Fruit fly (Drosophila melanogaster) whole organism, adult: ENCODE measurements around the gene CG6294.

Experiments
- CG11617 ChIP-seq: fragments of 200-800 bp; sonication (Bioruptor generic); optimal IDR thresholded peaks from 2 replicates; lab custom pipeline; 2017; ENCODE audit warnings: mild to moderate bottlenecking, missing biosample characterization, missing genetic modification reagents, missing genetic modification characterization
- CG12768 ChIP-seq: fragments of 200-800 bp; sonication (Bioruptor generic); optimal IDR thresholded peaks from 2 replicates; lab custom pipeline; 2017; ENCODE audit warnings: missing biosample characterization, missing genetic modification characterization, mild to moderate bottlenecking, moderate library complexity, missing genetic modification reagents
- CG14711 ChIP-seq: fragments of 200-800 bp; sonication (Bioruptor generic); optimal IDR thresholded peaks from 2 replicates; lab custom pipeline; 2018; ENCODE audit warnings: missing biosample characterization, mild to moderate bottlenecking, missing genetic modification characterization, moderate library complexity
- CG1620 ChIP-seq: fragments of 200-800 bp; sonication (Bioruptor generic); optimal IDR thresholded peaks from 2 replicates; lab custom pipeline; 2016; ENCODE audit warnings: missing biosample characterization, missing genetic modification characterization
- CG7101 ChIP-seq: fragments of 200-800 bp; sonication (Bioruptor generic); optimal IDR thresholded peaks from 2 replicates; lab custom pipeline; 2018; ENCODE audit warnings: missing biosample characterization, mild to moderate bottlenecking, missing genetic modification characterization, moderate library complexity
- Clk ChIP-seq: fragments of 200-800 bp; sonication (Bioruptor generic); optimal IDR thresholded peaks from 2 replicates; lab custom pipeline; 2017; ENCODE audit warnings: missing biosample characterization, missing genetic modification characterization
- Crg-1 ChIP-seq: fragments of 200-800 bp; sonication (Bioruptor generic); optimal IDR thresholded peaks from 2 replicates; lab custom pipeline; 2016; ENCODE audit warnings: missing biosample characterization, missing genetic modification characterization
- Hr96 ChIP-seq: fragments of 200-800 bp; sonication (Bioruptor generic); optimal IDR thresholded peaks from 2 replicates; lab custom pipeline; 2016; ENCODE audit warnings: missing biosample characterization, missing genetic modification characterization
- Mnt ChIP-seq: fragments of 200-800 bp; sonication (Bioruptor generic); optimal IDR thresholded peaks from 2 replicates; lab custom pipeline; 2016; ENCODE audit warnings: missing biosample characterization, mild to moderate bottlenecking, missing genetic modification characterization
- bab1 ChIP-seq: fragments of 200-800 bp; sonication (Bioruptor generic); optimal IDR thresholded peaks from 3 replicates; lab custom pipeline; 2019; ENCODE audit warnings: missing biosample characterization, mild to moderate bottlenecking, missing genetic modification characterization, moderate library complexity
- cic ChIP-seq: fragments of 200-800 bp; sonication (Bioruptor generic); optimal IDR thresholded peaks from 2 replicates; lab custom pipeline; 2017; ENCODE audit warnings: missing biosample characterization, mild to moderate bottlenecking, missing genetic modification characterization, moderate library complexity
- pad ChIP-seq: fragments of 200-800 bp; sonication (Bioruptor generic); optimal IDR thresholded peaks from 3 replicates; lab custom pipeline; 2017; ENCODE audit warnings: missing biosample characterization, missing genetic modification characterization, mild to moderate bottlenecking, moderate library complexity, missing genetic modification reagents

- TF ChIP-seq pad (GFP tag; lab: Kevin White, UChicago): no peak
- TF ChIP-seq CG7101 (tag; lab: Kevin White, UChicago): peak; percentile 11
- TF ChIP-seq Clk: no peak
- TF ChIP-seq CG12768 (GFP tag; lab: Kevin White, UChicago): no peak
- no peak for TF ChIP-seq CG1620
- TF ChIP-seq Mnt (GFP tag; lab: Kevin White, UChicago): no peak
- peak; percentile 37 for TF ChIP-seq CG11617 (GFP tag; lab: Kevin White, UChicago)
- TF ChIP-seq CG14711 (tag; lab: Kevin White, UChicago): no peak
- TF ChIP-seq cic (GFP tag; lab: Kevin White, UChicago): no peak
- peak; percentile 11 for TF ChIP-seq Crg-1 (GFP tag; lab: Kevin White, UChicago)
- TF ChIP-seq bab1 (GFP tag; lab: Kevin White, UChicago): no peak
- peak; percentile 31 for TF ChIP-seq Hr96 (GFP tag; lab: Kevin White, UChicago)
Observed at dm6 chrX:15449490-15450326, 12.8 kb upstream of the CG6294 start, which contains the start of the genes Scamp and Ahcy.
